Fruit fly (Drosophila melanogaster) whole organism, wandering third instar larva: ENCODE data around the gene CG42637.

Experiments used
- Abd-B ChIP-seq: fragments of >200 bp; optimal IDR thresholded peaks from 2 replicates; lab custom pipeline; 2017; ENCODE audit warnings: missing biosample characterization, missing genetic modification characterization
- CG9705 ChIP-seq: fragments of 200-800 bp; sonication (Bioruptor generic); optimal IDR thresholded peaks from 2 replicates; lab custom pipeline; 2018; ENCODE audit warnings: missing biosample characterization, mild to moderate bottlenecking, missing genetic modification characterization
- Dfd ChIP-seq: fragments of >200 bp; optimal IDR thresholded peaks from 2 replicates; lab custom pipeline; 2017; ENCODE audit warnings: missing biosample characterization, missing genetic modification characterization
- Dif ChIP-seq: fragments of 200-275, 200-300 bp; sonication (Bioruptor generic); optimal IDR thresholded peaks from 2 replicates; lab custom pipeline; 2018; ENCODE audit warnings: missing biosample characterization, missing genetic modification characterization; ENCODE audit not compliant: partially characterized antibody
- HLH106 ChIP-seq: fragments of 200-800 bp; optimal IDR thresholded peaks from 3 replicates; lab custom pipeline; 2019; ENCODE audit warnings: missing biosample characterization, mild to moderate bottlenecking, missing genetic modification characterization, moderate library complexity
- Hnf4 ChIP-seq: fragments of 200-800 bp; sonication (Bioruptor generic); optimal IDR thresholded peaks from 2 replicates; lab custom pipeline; 2016; ENCODE audit warnings: missing biosample characterization, mild to moderate bottlenecking, missing genetic modification characterization
- Hr78 ChIP-seq: fragments of >200 bp; optimal IDR thresholded peaks from 2 replicates; lab custom pipeline; 2017; ENCODE audit warnings: missing biosample characterization, missing genetic modification characterization
- Hr83 ChIP-seq: fragments of 200-300 bp; sonication (Bioruptor generic); optimal IDR thresholded peaks from 2 replicates; lab custom pipeline; 2016; ENCODE audit warnings: missing biosample characterization, mild to moderate bottlenecking, missing genetic modification characterization, moderate library complexity; ENCODE audit not compliant: poor library complexity, severe bottlenecking
- Myc ChIP-seq: fragments of >200 bp; optimal IDR thresholded peaks from 2 replicates; lab custom pipeline; 2017
- N ChIP-seq: fragments of >200 bp; optimal IDR thresholded peaks from 2 replicates; lab custom pipeline; 2018; ENCODE audit warnings: missing biosample characterization, missing external identifiers, missing genetic modification characterization
- OdsH ChIP-seq: fragments of 200-800 bp; sonication (Bioruptor generic); optimal IDR thresholded peaks from 2 replicates; lab custom pipeline; 2016; ENCODE audit warnings: missing biosample characterization, mild to moderate bottlenecking, missing genetic modification characterization
- Rel ChIP-seq, 2 experiments: fragments of 200-800 bp; sonication (Bioruptor generic) in 1 of 2; optimal IDR thresholded peaks; 2 replicates in 1 of 2; 3 replicates in 1 of 2; lab custom pipeline; 2016 to 2019; ENCODE audit warnings: mild to moderate bottlenecking in 2 of 2, missing biosample characterization in 2 of 2, missing genetic modification characterization in 2 of 2, moderate library complexity in 1 of 2
- Sp1 ChIP-seq: fragments of 200-800 bp; sonication (Bioruptor generic); optimal IDR thresholded peaks from 3 replicates; lab custom pipeline; 2019; ENCODE audit warnings: missing biosample characterization, mild to moderate bottlenecking, missing genetic modification characterization, moderate library complexity
- Vsx2 ChIP-seq: fragments of 200-300, 225-300 bp; sonication (Bioruptor generic); optimal IDR thresholded peaks from 2 replicates; lab custom pipeline; 2018; ENCODE audit warnings: missing biosample characterization, missing genetic modification characterization; ENCODE audit not compliant: partially characterized antibody
- brk ChIP-seq: fragments of 200-800 bp; sonication (Bioruptor generic); optimal IDR thresholded peaks from 2 replicates; lab custom pipeline; 2016; ENCODE audit warnings: missing biosample characterization, mild to moderate bottlenecking, missing genetic modification characterization
- dl ChIP-seq, 2 experiments: fragments of 175-275, 200-275 bp in 1 of 2; fragments of 200-275 bp in 1 of 2; sonication (Bioruptor generic); optimal IDR thresholded peaks; lab custom pipeline; 2018; ENCODE audit warnings: mild to moderate bottlenecking in 2 of 2, missing biosample characterization in 2 of 2, missing genetic modification characterization in 2 of 2, moderate library complexity in 2 of 2; ENCODE audit not compliant: partially characterized antibody in 2 of 2, insufficient read depth in 1 of 2
- dmrt93B ChIP-seq: fragments of 200-800 bp; sonication (Bioruptor generic); optimal IDR thresholded peaks from 2 replicates; lab custom pipeline; 2018; ENCODE audit warnings: missing biosample characterization, mild to moderate bottlenecking, missing genetic modification characterization
- fru ChIP-seq: fragments of 200-800 bp; sonication (Bioruptor generic); optimal IDR thresholded peaks from 3 replicates; lab custom pipeline; 2016; ENCODE audit warnings: missing biosample characterization, mild to moderate bottlenecking, missing genetic modification characterization
- h ChIP-seq: fragments of 200-800 bp; sonication (Bioruptor generic); optimal IDR thresholded peaks from 3 replicates; lab custom pipeline; 2016; ENCODE audit warnings: missing biosample characterization, mild to moderate bottlenecking, missing genetic modification characterization
- jim ChIP-seq: fragments of 175-275, 200-325 bp; sonication (Bioruptor generic); optimal IDR thresholded peaks from 2 replicates; lab custom pipeline; 2016; ENCODE audit warnings: missing biosample characterization, mild to moderate bottlenecking, missing genetic modification characterization
- pan ChIP-seq: fragments of >200 bp; optimal IDR thresholded peaks from 2 replicates; lab custom pipeline; 2017
- psq ChIP-seq: fragments of 200-800 bp; sonication (Bioruptor generic); optimal IDR thresholded peaks from 3 replicates; lab custom pipeline; 2017; ENCODE audit warnings: missing biosample characterization, mild to moderate bottlenecking, missing genetic modification characterization, moderate library complexity
- rgr ChIP-seq: fragments of 200-800 bp; sonication (Bioruptor generic); optimal IDR thresholded peaks from 3 replicates; lab custom pipeline; 2016; ENCODE audit warnings: missing biosample characterization, mild to moderate bottlenecking, missing genetic modification characterization
- sage ChIP-seq: fragments of 200-800 bp; sonication (Bioruptor generic); optimal IDR thresholded peaks from 2 replicates; lab custom pipeline; 2016; ENCODE audit warnings: missing biosample characterization, mild to moderate bottlenecking, missing genetic modification characterization
- sv ChIP-seq: fragments of 200-800 bp; sonication (Bioruptor generic); optimal IDR thresholded peaks from 3 replicates; lab custom pipeline; 2016; ENCODE audit warnings: missing biosample characterization, missing genetic modification characterization

The CG42637 gene

dm6 chr3L:19793438-19793998, at the start of gene CG42637, which contains the start of the genes Gyc76C and SREBP:
Gene CG42637 (minus strand): TSS chr3L:19793569.
Gene Gyc76C (minus strand): TSS chr3L:19793569.
Gene SREBP (plus strand): TSS chr3L:19793935.
- TF ChIP-seq fru (GFP tag; lab: Kevin White, UChicago) (peak; percentile 14), Abd-B (GFP tag; lab: Kevin White, UChicago) (no peak), brk (GFP tag; lab: Kevin White, UChicago) (peak; percentile 83), pan (lab: Kevin White, UChicago) (no peak), sage (GFP tag; lab: Kevin White, UChicago) (peak; percentile 85), Sp1 (GFP tag; lab: Kevin White, UChicago) (no peak), HLH106 (peak; percentile 37), rgr (GFP tag; lab: Kevin White, UChicago) (peak; percentile 20), Dif (GFP tag; lab: Kevin White, UChicago) (peak; percentile 52), Hr83 (GFP tag; lab: Kevin White, UChicago) (peak; percentile 38), Rel (GFP tag; optimal IDR thresholded peaks at IDR 0.05; lab: Kevin White, UChicago) (peak; percentile 38), Rel (tag; optimal IDR thresholded peaks at IDR 0.05; lab: Kevin White, UChicago) (peak; percentile 47), OdsH (GFP tag; lab: Kevin White, UChicago) (no peak)

dm6 chr3L:19836375-19836937, 43.1 kb upstream of the CG42637 start, which contains the start of gene kto:
Gene kto (plus strand): TSS chr3L:19836614.
- TF ChIP-seq h (GFP tag; lab: Kevin White, UChicago) (no peak), sv (GFP tag; lab: Kevin White, UChicago) (no peak), N (GFP tag; lab: Kevin White, UChicago) (no peak), Sp1 (GFP tag; lab: Kevin White, UChicago) (no peak)

dm6 chr3L:19834143-19834794, 40.9 kb upstream of the CG42637 start, which contains the start of the genes trc and CG32221:
Gene trc (minus strand): TSS chr3L:19834304.
Gene CG32221 (plus strand): TSS chr3L:19834670.
- no peak for TF ChIP-seq Hr78
- TF ChIP-seq OdsH (GFP tag; lab: Kevin White, UChicago), result peak; percentile 9
- TF ChIP-seq Hr83 (GFP tag; lab: Kevin White, UChicago), result peak; percentile 74
- TF ChIP-seq N (GFP tag; lab: Kevin White, UChicago), result no peak
- TF ChIP-seq Myc, result peak; percentile 95
- peak; percentile 70 for TF ChIP-seq Sp1 (GFP tag; lab: Kevin White, UChicago)
- TF ChIP-seq CG9705 (GFP tag; lab: Kevin White, UChicago), result peak; percentile 66
- TF ChIP-seq psq (GFP tag; lab: Kevin White, UChicago), result peak; percentile 6
- no peak for TF ChIP-seq Rel (GFP tag; optimal IDR thresholded peaks at IDR 0.05; lab: Kevin White, UChicago)
- TF ChIP-seq Rel (tag; optimal IDR thresholded peaks at IDR 0.05; lab: Kevin White, UChicago), result peak; percentile 9
- TF ChIP-seq, all 38 proteins: peak for 7

- peak; percentile 67 for TF ChIP-seq Dif (GFP tag; lab: Kevin White, UChicago)
- no peak for TF ChIP-seq Abd-B (GFP tag; lab: Kevin White, UChicago)
- TF ChIP-seq fru (GFP tag; lab: Kevin White, UChicago), result no peak
- peak; percentile 26 for TF ChIP-seq OdsH (GFP tag; lab: Kevin White, UChicago)
- TF ChIP-seq h (GFP tag; lab: Kevin White, UChicago), result peak; percentile 12
- TF ChIP-seq Vsx2, result no peak
- TF ChIP-seq Myc, result no peak
- no peak for TF ChIP-seq CG9705 (GFP tag; lab: Kevin White, UChicago)
- no peak for TF ChIP-seq dmrt93B (GFP tag; lab: Kevin White, UChicago)
- TF ChIP-seq dl (GFP tag; optimal IDR thresholded peaks at IDR 0.05; lab: Kevin White, UChicago; ENCODE audit: insufficient read depth in 1 of 2, partially characterized antibody in 2 of 2), result peak in 1 of 2 experiments; percentile 48
- no peak for TF ChIP-seq HLH106
- peak; percentile 88 for TF ChIP-seq psq (GFP tag; lab: Kevin White, UChicago)
- TF ChIP-seq Rel (GFP tag; optimal IDR thresholded peaks at IDR 0.05; lab: Kevin White, UChicago), result no peak
- peak; percentile 17 for TF ChIP-seq Rel (tag; optimal IDR thresholded peaks at IDR 0.05; lab: Kevin White, UChicago)
Measured at dm6 chr3L:19833227-19833626, 39.9 kb upstream of the CG42637 start.

- TF ChIP-seq Rel (GFP tag; optimal IDR thresholded peaks at IDR 0.05; lab: Kevin White, UChicago) (no peak), Rel (tag; optimal IDR thresholded peaks at IDR 0.05; lab: Kevin White, UChicago) (no peak), jim (GFP tag; lab: Kevin White, UChicago) (no peak), Hr78 (no peak), HLH106 (no peak), Hnf4 (GFP tag; lab: Kevin White, UChicago) (no peak), Abd-B (GFP tag; lab: Kevin White, UChicago) (no peak), Dfd (GFP tag; lab: Kevin White, UChicago) (no peak), Sp1 (GFP tag; lab: Kevin White, UChicago) (no peak), Hr83 (GFP tag; lab: Kevin White, UChicago) (no peak)
Measured at dm6 chr3L:19818701-19819100, 25.3 kb upstream of the CG42637 start.
